Worm (Caenorhabditis elegans) whole organism, L4 larva: ENCODE measurements around the gene trip-4.
A peak's percentile ranks its signal among the peaks of the same experiment; 100 is the strongest.

ENCODE experiments used
- D1046.2 ChIP-seq: fragments of 200-800 bp; sonication (Bioruptor generic); IDR thresholded peaks from 2 replicates; pipeline ENCODE4 v1.3.6; 2022; ENCODE audit warnings: missing genetic modification characterization, missing compliant biosample characterization
- F26F4.8 ChIP-seq: fragments of 200-800 bp; sonication (Bioruptor generic); conservative IDR thresholded peaks from 2 replicates; pipeline ENCODE4 v1.3.6; 2022; ENCODE audit warnings: missing genetic modification characterization, missing compliant biosample characterization
- F37D6.2 ChIP-seq: sonication (generic microtip); optimal IDR thresholded peaks from 2 replicates; lab custom pipeline; 2016; ENCODE audit warnings: mild to moderate bottlenecking, missing genetic modification characterization, missing compliant biosample characterization
- F49E8.2 ChIP-seq: sonication (generic microtip); optimal IDR thresholded peaks from 2 replicates; lab custom pipeline; 2016; ENCODE audit warnings: missing compliant biosample characterization, mild to moderate bottlenecking, missing genetic modification characterization, borderline replicate concordance
- T26A8.4 ChIP-seq: fragments of 200-800 bp; sonication (Bioruptor generic); IDR thresholded peaks from 2 replicates; pipeline ENCODE4 v1.3.6; 2022; ENCODE audit warnings: missing genetic modification characterization, missing compliant biosample characterization
- aha-1 ChIP-seq: fragments of 150-350 bp; peaks from one replicate; lab custom pipeline; 2014; ENCODE audit warnings: missing biosample characterization, missing genetic modification characterization
- attf-4 ChIP-seq: sonication (generic microtip); optimal IDR thresholded peaks from 3 replicates; lab custom pipeline; 2017; ENCODE audit warnings: missing biosample characterization, missing genetic modification characterization
- ceh-32 ChIP-seq: sonication (generic microtip); optimal IDR thresholded peaks from 2 replicates; lab custom pipeline; 2016; ENCODE audit warnings: mild to moderate bottlenecking, missing genetic modification characterization, missing compliant biosample characterization; ENCODE audit not compliant: poor library complexity
- ceh-44 ChIP-seq: fragments of 200-800 bp; sonication (Bioruptor generic); IDR thresholded peaks from 2 replicates; pipeline ENCODE4 v1.3.6; 2022; ENCODE audit warnings: missing genetic modification reagents, missing genetic modification characterization, missing compliant biosample characterization
- ceh-62 ChIP-seq: sonication (generic microtip); optimal IDR thresholded peaks from 2 replicates; lab custom pipeline; 2017; ENCODE audit warnings: missing biosample characterization, missing genetic modification characterization
- cey-2 ChIP-seq: sonication (generic microtip); optimal IDR thresholded peaks from 3 replicates; lab custom pipeline; 2017; ENCODE audit warnings: missing genetic modification characterization, mild to moderate bottlenecking, missing compliant biosample characterization, antibody characterized with exemption, borderline replicate concordance; ENCODE audit not compliant: insufficient read depth
- daf-16 ChIP-seq, 3 experiments: sonication (generic microtip); optimal IDR thresholded peaks; 2 replicates each; lab custom pipeline; 2016 to 2017; ENCODE audit warnings: missing genetic modification characterization in 3 of 3, missing genetic modification reagents in 3 of 3, mild to moderate bottlenecking in 2 of 3, missing compliant biosample characterization in 2 of 3, missing biosample characterization in 1 of 3, moderate library complexity in 1 of 3
- daf-19 ChIP-seq: fragments of 200-800 bp; sonication (Bioruptor generic); conservative IDR thresholded peaks from 2 replicates; pipeline ENCODE4 v1.3.6; 2022; ENCODE audit warnings: missing genetic modification characterization, missing compliant biosample characterization
- daf-8 ChIP-seq: fragments of 200-800 bp; sonication (Bioruptor generic); IDR thresholded peaks from 2 replicates; pipeline ENCODE4 v1.3.6; 2022; ENCODE audit warnings: missing genetic modification characterization, missing compliant biosample characterization
- dpl-1 ChIP-seq: fragments of 150-350 bp; optimal IDR thresholded peaks from 2 replicates; lab custom pipeline; 2014; ENCODE audit warnings: missing biosample characterization, missing genetic modification reagents, missing genetic modification characterization
- duxl-1 ChIP-seq: sonication (generic microtip); optimal IDR thresholded peaks from 2 replicates; lab custom pipeline; 2016; ENCODE audit warnings: mild to moderate bottlenecking, missing genetic modification characterization, moderate library complexity, missing compliant biosample characterization; ENCODE audit not compliant: poor library complexity
- egl-43 ChIP-seq: fragments of 200-800 bp; sonication (Bioruptor generic); IDR thresholded peaks from 2 replicates; pipeline ENCODE4 v1.3.6; 2022; ENCODE audit warnings: missing genetic modification reagents, missing genetic modification characterization, missing compliant biosample characterization
- fkh-10 ChIP-seq: fragments of 150-350 bp; optimal IDR thresholded peaks from 2 replicates; lab custom pipeline; 2014; ENCODE audit warnings: missing biosample characterization, missing genetic modification reagents, missing genetic modification characterization
- gei-8 ChIP-seq: fragments of 200-800 bp; sonication (Bioruptor generic); optimal IDR thresholded peaks from 2 replicates; lab custom pipeline; 2018; ENCODE audit warnings: mild to moderate bottlenecking, missing genetic modification characterization, missing compliant biosample characterization
- hlh-11 ChIP-seq: fragments of 200-800 bp; sonication (Bioruptor generic); optimal IDR thresholded peaks from 2 replicates; lab custom pipeline; 2018; ENCODE audit warnings: mild to moderate bottlenecking, missing genetic modification characterization, missing compliant biosample characterization
- lin-39 ChIP-seq: fragments of 150-350 bp; optimal IDR thresholded peaks from 2 replicates; lab custom pipeline; 2014; ENCODE audit warnings: missing biosample characterization, missing genetic modification reagents, missing genetic modification characterization
- lsy-2 ChIP-seq, 2 experiments: fragments of 150-350 bp in 1 of 2; sonication (generic microtip) in 1 of 2; optimal IDR thresholded peaks; 2 replicates each; lab custom pipeline; 2014 to 2017; ENCODE audit warnings: missing biosample characterization in 2 of 2, missing genetic modification characterization in 2 of 2
- madf-9 ChIP-seq: fragments of 200-800 bp; sonication (Bioruptor generic); conservative IDR thresholded peaks from 2 replicates; pipeline ENCODE4 v1.3.6; 2022; ENCODE audit warnings: missing genetic modification reagents, missing genetic modification characterization, missing compliant biosample characterization
- mdl-1 ChIP-seq, 2 experiments: fragments of 150-350 bp in 1 of 2; sonication (generic microtip) in 1 of 2; optimal IDR thresholded peaks; 2 replicates each; lab custom pipeline; 2014 to 2017; ENCODE audit warnings: missing biosample characterization in 2 of 2, missing genetic modification characterization in 2 of 2
- mdt-29 ChIP-seq: fragments of 200-800 bp; sonication (Bioruptor generic); IDR thresholded peaks from 2 replicates; pipeline ENCODE4 v1.3.6; 2022; ENCODE audit warnings: missing genetic modification reagents, missing genetic modification characterization, missing compliant biosample characterization
- mep-1 ChIP-seq: fragments of 150-350 bp; sonication (generic microtip); optimal IDR thresholded peaks from 3 replicates; lab custom pipeline; 2014; ENCODE audit warnings: missing biosample characterization, missing genetic modification characterization
- mxl-2 ChIP-seq: fragments of 200-800 bp; sonication (Bioruptor generic); conservative IDR thresholded peaks from 2 replicates; pipeline ENCODE4 v1.3.6; 2022; ENCODE audit warnings: missing genetic modification reagents, missing genetic modification characterization, missing compliant biosample characterization
- nhr-25 ChIP-seq: sonication (generic microtip); optimal IDR thresholded peaks from 2 replicates; lab custom pipeline; 2017; ENCODE audit warnings: missing genetic modification characterization, mild to moderate bottlenecking, missing compliant biosample characterization, antibody characterized with exemption, moderate library complexity, borderline replicate concordance; ENCODE audit not compliant: insufficient read depth
- nhr-42 ChIP-seq: fragments of 200-800 bp; sonication (Bioruptor generic); IDR thresholded peaks from 2 replicates; pipeline ENCODE4 v1.3.6; 2022; ENCODE audit warnings: missing genetic modification characterization, missing compliant biosample characterization
- pha-4 ChIP-seq, 2 experiments: fragments of 150-350 bp in 1 of 2; fragments of 200-800 bp in 1 of 2; sonication (Bioruptor generic) in 1 of 2; IDR thresholded peaks in 1 of 2; optimal IDR thresholded peaks in 1 of 2; 2 replicates each; pipeline versions ENCODE4 v1.3.6 to Lab custom; 2014 to 2022; ENCODE audit warnings: missing genetic modification characterization in 2 of 2, missing genetic modification reagents in 2 of 2, missing biosample characterization in 1 of 2, missing compliant biosample characterization in 1 of 2
- rbr-2 ChIP-seq: sonication (generic microtip); optimal IDR thresholded peaks from 2 replicates; lab custom pipeline; 2016; ENCODE audit warnings: missing genotype, missing genetic modification characterization, missing compliant biosample characterization
- saeg-2 ChIP-seq: fragments of 200-800 bp; sonication (Bioruptor generic); IDR thresholded peaks from 2 replicates; pipeline ENCODE4 v1.3.6; 2022; ENCODE audit warnings: missing genetic modification reagents, missing genetic modification characterization, missing compliant biosample characterization
- set-16 ChIP-seq: fragments of 200-800 bp; sonication (Bioruptor generic); IDR thresholded peaks from 2 replicates; pipeline ENCODE4 v1.3.6; 2022; ENCODE audit warnings: missing genetic modification reagents, missing genetic modification characterization, missing compliant biosample characterization
- spr-1 ChIP-seq: sonication (generic microtip); optimal IDR thresholded peaks from 2 replicates; lab custom pipeline; 2016; ENCODE audit warnings: mild to moderate bottlenecking, missing genetic modification characterization, missing compliant biosample characterization
- unc-39 ChIP-seq: sonication (generic microtip); optimal IDR thresholded peaks from 2 replicates; lab custom pipeline; 2017; ENCODE audit warnings: missing biosample characterization, missing genetic modification characterization
- unc-62 ChIP-seq, 3 experiments: fragments of 150-350 bp in 1 of 3; sonication (generic microtip); optimal IDR thresholded peaks in 2 of 3; peaks in 1 of 3; 1 replicate in 1 of 3; 2 replicates in 2 of 3; lab custom pipeline; 2014 to 2017; ENCODE audit warnings: missing biosample characterization in 3 of 3, missing genetic modification characterization in 3 of 3, missing genetic modification reagents in 3 of 3, missing genotype in 1 of 3
- vab-7 ChIP-seq: fragments of 200-800 bp; sonication (Bioruptor generic); IDR thresholded peaks from 2 replicates; pipeline ENCODE4 v1.3.6; 2022; ENCODE audit warnings: missing genetic modification reagents, missing genetic modification characterization, missing compliant biosample characterization
- zip-2 ChIP-seq: fragments of 150-350 bp; optimal IDR thresholded peaks from 2 replicates; lab custom pipeline; 2014; ENCODE audit warnings: missing biosample characterization, missing genetic modification characterization

The trip-4 gene

ce11 chrII:15010366-15011235 lies 28.6 kb upstream of the trip-4 start, which contains the start of the genes Y53F4B.9 and Y53F4B.11 (continued):
- no peak for TF ChIP-seq zip-2
- 0 out of 2 replicates have a peak, but pooled peaks have one; percentile 29 for TF ChIP-seq vab-7 (GFP tag; lab: Robert Waterston, UW)
- peak; percentile 69 for TF ChIP-seq madf-9 (GFP tag; lab: Robert Waterston, UW)
- no peak; the same call in 1 of the 2 replicates for TF ChIP-seq mdt-29 (GFP tag; lab: Robert Waterston, UW)
- TF ChIP-seq nhr-25 (tag; lab: Kevin White, UChicago): no peak
- TF ChIP-seq duxl-1: no peak
- TF ChIP-seq mxl-2 (GFP tag; lab: Robert Waterston, UW): no peak
- 0 out of 2 replicates have a peak, but pooled peaks have one; percentile 10 for TF ChIP-seq T26A8.4 (GFP tag; lab: Robert Waterston, UW)
- no peak for TF ChIP-seq ceh-32 (tag; lab: Kevin White, UChicago)
- no peak for TF ChIP-seq spr-1
- TF ChIP-seq attf-4 (tag; lab: Kevin White, UChicago): no peak
- no peak for TF ChIP-seq ceh-62 (tag; lab: Kevin White, UChicago)
- TF ChIP-seq cey-2 (tag; lab: Kevin White, UChicago): no peak
- no peak for TF ChIP-seq ceh-44 (GFP tag; lab: Robert Waterston, UW)

- TF ChIP-seq unc-62 (GFP tag; optimal IDR thresholded peaks at IDR 0.05 in 1 of 2; lab: Kevin White, UChicago) (peak in 1 of 2 experiments; percentile 60), unc-62 (tag; optimal IDR thresholded peaks at IDR 0.05; lab: Kevin White, UChicago) (no peak), fkh-10 (GFP tag; lab: Kevin White, UChicago) (peak; percentile 79), nhr-42 (GFP tag; lab: Robert Waterston, UW) (no peak), hlh-11 (no peak)
- TF ChIP-seq, all 104 proteins: peak for 2
These were observed 24.8 kb upstream of the trip-4 start, which contains the start of gene Y53F4B.51 for ce11 chrII:15014380-15014779. Gene Y53F4B.51 (minus strand): TSS chrII:15014442.

- TF ChIP-seq zip-2 (no peak), daf-8 (GFP tag; lab: Robert Waterston, UW) (no peak), madf-9 (GFP tag; lab: Robert Waterston, UW) (no peak), T26A8.4 (GFP tag; lab: Robert Waterston, UW) (no peak), daf-16 (GFP tag; optimal IDR thresholded peaks at IDR 0.05; lab: Kevin White, UChicago) (no peak), daf-16 (tag; optimal IDR thresholded peaks at IDR 0.05; lab: Kevin White, UChicago) (no peak), hlh-11 (no peak), F37D6.2 (tag; lab: Kevin White, UChicago) (no peak), ceh-62 (tag; lab: Kevin White, UChicago) (no peak), F49E8.2 (tag; lab: Kevin White, UChicago) (no peak), set-16 (GFP tag; lab: Robert Waterston, UW) (no peak), D1046.2 (GFP tag; lab: Robert Waterston, UW) (no peak)
- TF ChIP-seq, all 104 proteins: peak for 0
These were observed 23.5 kb upstream of the trip-4 start for ce11 chrII:15015669-15016068.

- TF ChIP-seq mep-1 (tag; lab: Kevin White, UChicago) (no peak), saeg-2 (no peak), pha-4 (GFP tag; IDR thresholded peaks at IDR 0.05; lab: Robert Waterston, UW) (no peak), pha-4 (tag; optimal IDR thresholded peaks at IDR 0.05; lab: Kevin White, UChicago) (no peak), gei-8 (GFP tag; lab: Kevin White, UChicago) (no peak), daf-19 (GFP tag; lab: Robert Waterston, UW) (no peak), rbr-2 (no peak), unc-39 (tag; lab: Kevin White, UChicago) (no peak), lin-39 (tag; lab: Kevin White, UChicago) (no peak), dpl-1 (no peak), mdl-1 (tag; optimal IDR thresholded peaks at IDR 0.05; lab: Kevin White, UChicago) (no peak), mxl-2 (GFP tag; lab: Robert Waterston, UW) (no peak), egl-43 (no peak), lsy-2 (tag; optimal IDR thresholded peaks at IDR 0.05; lab: Kevin White, UChicago) (no peak), T26A8.4 (GFP tag; lab: Robert Waterston, UW) (no peak), F26F4.8 (GFP tag; lab: Robert Waterston, UW) (no peak), aha-1 (tag; lab: Kevin White, UChicago) (no peak)
These were observed 20.3 kb upstream of the trip-4 start, which contains the start of gene Y53F4B.12 for ce11 chrII:15018923-15019322. Gene Y53F4B.12 (plus strand): TSS chrII:15019223.
